Worm (Caenorhabditis elegans) whole organism, L4/young adult: ENCODE data around the gene K01A6.5.

Source experiments
- W03F9.2 ChIP-seq: fragments of 150-350 bp; optimal IDR thresholded peaks from 2 replicates; lab custom pipeline; 2014; ENCODE audit warnings: missing biosample characterization, missing genetic modification characterization
- dao-5 ChIP-seq: sonication (generic microtip); optimal IDR thresholded peaks from 2 replicates; lab custom pipeline; 2016; ENCODE audit warnings: missing genotype, missing genetic modification characterization, moderate library complexity, missing compliant biosample characterization
- him-1 ChIP-seq: sonication (generic microtip); optimal IDR thresholded peaks from 2 replicates; lab custom pipeline; 2016; ENCODE audit warnings: missing genotype, missing genetic modification reagents, missing genetic modification characterization, missing compliant biosample characterization

The K01A6.5 gene

DNA sequence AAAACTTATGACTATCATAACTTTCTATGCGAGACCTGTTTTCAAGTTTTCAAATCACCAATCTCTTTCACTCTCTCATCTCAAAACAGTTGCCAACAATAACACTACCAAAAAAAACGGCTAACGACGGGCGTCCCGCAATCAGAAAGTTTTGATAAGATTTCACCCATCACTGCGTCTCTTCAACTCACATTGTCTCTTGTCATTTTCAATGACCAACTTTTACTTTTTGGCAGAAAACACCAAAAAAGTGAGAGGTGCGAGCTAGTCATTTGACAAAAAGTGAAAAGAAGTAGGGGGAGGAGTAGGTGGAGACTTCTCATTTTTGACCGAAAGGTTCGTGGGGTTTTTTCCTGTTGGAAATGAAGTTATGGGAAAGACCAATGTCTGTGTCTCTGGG is 23.9 kb upstream of the K01A6.5 start:
- TF ChIP-seq him-1 (tag; lab: Kevin White, UChicago) = no peak
- no peak for TF ChIP-seq dao-5 (tag; lab: Kevin White, UChicago)
- TF ChIP-seq W03F9.2 (tag; lab: Kevin White, UChicago) = no peak

DNA sequence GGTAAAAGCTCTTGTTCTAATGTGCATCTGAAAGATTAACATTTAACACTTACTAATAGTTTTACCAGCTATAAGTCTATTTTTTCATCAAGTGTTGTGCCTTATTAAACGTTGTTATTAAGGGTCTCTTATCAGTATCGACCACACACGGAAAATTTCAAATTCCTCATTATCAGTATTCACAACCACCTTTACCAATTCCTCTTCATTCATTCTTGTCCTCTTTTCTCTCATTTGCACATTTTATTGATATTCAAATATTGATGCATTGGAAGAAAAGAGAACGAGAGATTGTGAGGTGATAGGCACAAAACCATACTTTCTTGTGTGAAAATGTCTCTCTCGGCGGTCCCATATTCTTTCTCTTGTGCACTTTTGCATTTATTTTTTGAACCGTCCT is 20.6 kb upstream of the K01A6.5 start:
- TF ChIP-seq W03F9.2 (tag; lab: Kevin White, UChicago) (no peak), dao-5 (tag; lab: Kevin White, UChicago) (no peak), him-1 (tag; lab: Kevin White, UChicago) (no peak)

ce11 chrIV:11723255-11723654 is 19.3 kb upstream of the K01A6.5 start:
- no peak for TF ChIP-seq W03F9.2 (tag; lab: Kevin White, UChicago)
- TF ChIP-seq him-1 (tag; lab: Kevin White, UChicago) = no peak
- TF ChIP-seq dao-5 (tag; lab: Kevin White, UChicago) = no peak

ce11 chrIV:11735025-11735424 is 7.5 kb upstream of the K01A6.5 start, which contains the start of gene K01A6.6:
Gene K01A6.6 (plus strand): TSS chrIV:11735325.
- TF ChIP-seq dao-5 (tag; lab: Kevin White, UChicago) (no peak), W03F9.2 (tag; lab: Kevin White, UChicago) (no peak), him-1 (tag; lab: Kevin White, UChicago) (no peak)

ce11 chrIV:11737269-11737668 is 5.2 kb upstream of the K01A6.5 start, which contains the start of gene K01A6.8:
Gene K01A6.8 (minus strand): TSS chrIV:11737369.
- TF ChIP-seq dao-5 (tag; lab: Kevin White, UChicago) (no peak), him-1 (tag; lab: Kevin White, UChicago) (no peak), W03F9.2 (tag; lab: Kevin White, UChicago) (no peak)

- no peak for TF ChIP-seq dao-5 (tag; lab: Kevin White, UChicago)
- TF ChIP-seq him-1 (tag; lab: Kevin White, UChicago) = no peak
- no peak for TF ChIP-seq W03F9.2 (tag; lab: Kevin White, UChicago)
Observed at ce11 chrIV:11738092-11738617, 4.4 kb upstream of the K01A6.5 start, which contains the start of gene K01A6.7. Gene K01A6.7 (minus strand): TSS chrIV:11738567.

- TF ChIP-seq dao-5 (tag; lab: Kevin White, UChicago) (no peak), him-1 (tag; lab: Kevin White, UChicago) (no peak), W03F9.2 (tag; lab: Kevin White, UChicago) (no peak)
Observed at ce11 chrIV:11740204-11740603, 2.3 kb upstream of the K01A6.5 start, which contains the start of gene K01A6.4. Gene K01A6.4 (minus strand): TSS chrIV:11740304.

DNA sequence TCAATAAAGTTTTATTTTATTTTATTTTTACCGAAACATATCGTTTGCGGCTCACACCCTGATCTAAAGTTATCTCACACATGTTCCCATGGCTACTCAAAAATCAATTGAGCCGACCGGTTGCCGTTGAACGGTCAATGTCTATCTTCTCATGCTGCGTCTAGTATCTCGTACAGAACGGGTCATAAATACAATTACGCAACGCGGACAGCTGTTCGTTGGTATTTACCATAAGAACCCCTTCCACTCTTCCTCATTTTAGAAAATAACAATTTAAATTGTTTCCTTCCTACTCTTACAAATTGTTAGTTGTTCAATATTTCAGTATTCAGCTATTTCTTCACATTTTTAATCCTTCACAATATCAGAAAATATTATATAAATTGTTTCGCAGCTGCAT is 1.3 kb downstream of the K01A6.5 start:
- TF ChIP-seq him-1 (tag; lab: Kevin White, UChicago) (no peak), W03F9.2 (tag; lab: Kevin White, UChicago) (no peak)

- TF ChIP-seq W03F9.2 (tag; lab: Kevin White, UChicago) = no peak
- no peak for TF ChIP-seq dao-5 (tag; lab: Kevin White, UChicago)
Observed at ce11 chrIV:11744287-11744686, 1.8 kb downstream of the K01A6.5 start.

- TF ChIP-seq dao-5 (tag; lab: Kevin White, UChicago) (no peak), him-1 (tag; lab: Kevin White, UChicago) (no peak), W03F9.2 (tag; lab: Kevin White, UChicago) (no peak)
Observed at ce11 chrIV:11745340-11745739, 2.8 kb downstream of the K01A6.5 start, which contains the start of gene gem-4. Gene gem-4 (plus strand): TSS chrIV:11745640.

- TF ChIP-seq dao-5 (tag; lab: Kevin White, UChicago) = no peak
- no peak for TF ChIP-seq W03F9.2 (tag; lab: Kevin White, UChicago)
- TF ChIP-seq him-1 (tag; lab: Kevin White, UChicago) = no peak
Observed at ce11 chrIV:11748852-11749251, 6.3 kb downstream of the K01A6.5 start, which contains the start of gene T12A7.6. Gene T12A7.6 (plus strand): TSS chrIV:11749220.

- TF ChIP-seq him-1 (tag; lab: Kevin White, UChicago) = no peak
- TF ChIP-seq W03F9.2 (tag; lab: Kevin White, UChicago) = no peak
- TF ChIP-seq dao-5 (tag; lab: Kevin White, UChicago) = no peak
Observed at ce11 chrIV:11754328-11754727, 11.8 kb downstream of the K01A6.5 start, which contains the start of gene scl-18. Gene scl-18 (minus strand): TSS chrIV:11754428.

DNA sequence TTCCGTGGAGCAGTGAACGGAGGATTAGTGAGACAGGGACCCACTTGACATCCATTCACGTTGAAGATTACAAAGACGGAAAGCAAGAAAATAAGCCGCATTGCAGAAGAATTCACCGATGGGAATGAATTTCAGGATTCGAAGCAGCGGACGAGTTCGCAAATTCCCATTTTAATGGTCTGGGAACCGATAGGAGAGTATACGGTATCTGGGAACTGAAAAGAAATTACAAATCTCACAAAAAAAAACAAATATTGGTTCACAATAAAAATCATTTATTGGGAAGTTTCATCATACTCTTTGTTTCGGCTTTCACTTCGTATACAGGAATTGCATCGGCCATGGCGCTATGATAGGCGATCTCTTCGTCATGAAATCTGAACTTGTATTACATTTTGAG is 12.5 kb downstream of the K01A6.5 start, which contains the start of gene T12A7.10:
Gene T12A7.10, minus strand, starts transcription at position 101 of the 400 bp plus-strand sequence.
- TF ChIP-seq W03F9.2 (tag; lab: Kevin White, UChicago) = no peak
- TF ChIP-seq dao-5 (tag; lab: Kevin White, UChicago) = no peak
- TF ChIP-seq him-1 (tag; lab: Kevin White, UChicago) = no peak

- no peak for TF ChIP-seq W03F9.2 (tag; lab: Kevin White, UChicago)
- peak; percentile 77 for TF ChIP-seq him-1 (tag; lab: Kevin White, UChicago)
Observed at ce11 chrIV:11755907-11756306, 13.4 kb downstream of the K01A6.5 start, which contains the start of gene T12A7.9. Gene T12A7.9 (minus strand): TSS chrIV:11756007.
